Worm (Caenorhabditis elegans) whole organism, L4/young adult: ENCODE results near the gene F57A8.7.

Experiments used
- W03F9.2 ChIP-seq: fragments of 150-350 bp; optimal IDR thresholded peaks from 2 replicates; lab custom pipeline; 2014; ENCODE audit warnings: missing biosample characterization, missing genetic modification characterization
- dao-5 ChIP-seq: sonication (generic microtip); optimal IDR thresholded peaks from 2 replicates; lab custom pipeline; 2016; ENCODE audit warnings: missing genotype, missing genetic modification characterization, moderate library complexity, missing compliant biosample characterization
- him-1 ChIP-seq: sonication (generic microtip); optimal IDR thresholded peaks from 2 replicates; lab custom pipeline; 2016; ENCODE audit warnings: missing genotype, missing genetic modification reagents, missing genetic modification characterization, missing compliant biosample characterization

F57A8.7 gene

ce11 chrV:10090461-10090860, 14.9 kb downstream of the F57A8.7 start, which contains the start of gene R04B5.7:
TSS of gene R04B5.7 (minus strand) at chrV:10090561.
- TF ChIP-seq W03F9.2: no peak
- TF ChIP-seq dao-5 (tag; lab: Kevin White, UChicago): no peak
- no peak for TF ChIP-seq him-1 (tag; lab: Kevin White, UChicago)

ce11 chrV:10091152-10091551, 15.6 kb downstream of the F57A8.7 start, which contains the start of gene R04B5.11:
TSS of gene R04B5.11 (minus strand) at chrV:10091252.
- TF ChIP-seq dao-5 (tag; lab: Kevin White, UChicago): no peak
- TF ChIP-seq W03F9.2: no peak
- TF ChIP-seq him-1 (tag; lab: Kevin White, UChicago): no peak

ce11 chrV:10094374-10094773, 18.8 kb downstream of the F57A8.7 start, which contains the start of gene srd-49:
TSS of gene srd-49 (plus strand) at chrV:10094674.
- TF ChIP-seq W03F9.2 (no peak), dao-5 (tag; lab: Kevin White, UChicago) (no peak), him-1 (tag; lab: Kevin White, UChicago) (no peak)

ce11 chrV:10096932-10097331, 21.4 kb downstream of the F57A8.7 start:
- TF ChIP-seq him-1 (tag; lab: Kevin White, UChicago) (no peak), dao-5 (tag; lab: Kevin White, UChicago) (no peak), W03F9.2 (no peak)

- TF ChIP-seq dao-5 (tag; lab: Kevin White, UChicago) (no peak), W03F9.2 (no peak), him-1 (tag; lab: Kevin White, UChicago) (no peak)
Measured at ce11 chrV:10098429-10098828, 22.9 kb downstream of the F57A8.7 start, which contains the start of gene ugt-47. TSS of gene ugt-47 (minus strand) at chrV:10098597.

ce11 chrV:10101916-10102315, 26.4 kb downstream of the F57A8.7 start, which contains the start of gene C08B6.14:
TSS of gene C08B6.14 (minus strand) at chrV:10102016.
- TF ChIP-seq W03F9.2: no peak

- TF ChIP-seq him-1 (tag; lab: Kevin White, UChicago) (no peak), W03F9.2 (no peak), dao-5 (tag; lab: Kevin White, UChicago) (no peak)
Measured at ce11 chrV:10103811-10104210, 28.3 kb downstream of the F57A8.7 start.

- no peak for TF ChIP-seq W03F9.2
- no peak for TF ChIP-seq dao-5 (tag; lab: Kevin White, UChicago)
- no peak for TF ChIP-seq him-1 (tag; lab: Kevin White, UChicago)
Measured at ce11 chrV:10104785-10105310, 29.3 kb downstream of the F57A8.7 start, which contains the start of gene ugt-17. TSS of gene ugt-17 (minus strand) at chrV:10104964.

ce11 chrV:10105412-10105811, 29.9 kb downstream of the F57A8.7 start, which contains the start of gene C08B6.2:
TSS of gene C08B6.2 (plus strand) at chrV:10105712.
- TF ChIP-seq dao-5 (tag; lab: Kevin White, UChicago): no peak
- TF ChIP-seq him-1 (tag; lab: Kevin White, UChicago): no peak
- no peak for TF ChIP-seq W03F9.2

ce11 chrV:10107309-10107708, 31.8 kb downstream of the F57A8.7 start, which contains the start of gene C08B6.11:
TSS of gene C08B6.11 (plus strand) at chrV:10107609.
- TF ChIP-seq dao-5 (tag; lab: Kevin White, UChicago): no peak
- TF ChIP-seq him-1 (tag; lab: Kevin White, UChicago): no peak
- no peak for TF ChIP-seq W03F9.2

ce11 chrV:10111129-10111528, 35.6 kb downstream of the F57A8.7 start:
- TF ChIP-seq dao-5 (tag; lab: Kevin White, UChicago): no peak
- no peak for TF ChIP-seq W03F9.2
- TF ChIP-seq him-1 (tag; lab: Kevin White, UChicago): no peak

- no peak for TF ChIP-seq W03F9.2
- TF ChIP-seq him-1 (tag; lab: Kevin White, UChicago): no peak
Measured at ce11 chrV:10112187-10112586, 36.6 kb downstream of the F57A8.7 start, which contains the start of gene C08B6.3. TSS of gene C08B6.3 (minus strand) at chrV:10112287.

ce11 chrV:10114329-10114728, 38.8 kb downstream of the F57A8.7 start, which contains the start of gene cht-5:
TSS of gene cht-5 (plus strand) at chrV:10114629.
- TF ChIP-seq him-1 (tag; lab: Kevin White, UChicago): no peak
- TF ChIP-seq W03F9.2: no peak
- TF ChIP-seq dao-5 (tag; lab: Kevin White, UChicago): no peak

ce11 chrV:10117465-10117864, 41.9 kb downstream of the F57A8.7 start, which contains the start of gene C08B6.5:
TSS of gene C08B6.5 (plus strand) at chrV:10117765.
- no peak for TF ChIP-seq dao-5 (tag; lab: Kevin White, UChicago)
- no peak for TF ChIP-seq W03F9.2
- TF ChIP-seq him-1 (tag; lab: Kevin White, UChicago): no peak

ce11 chrV:10120898-10121297, 45.4 kb downstream of the F57A8.7 start, which contains the start of gene srxa-18:
TSS of gene srxa-18 (minus strand) at chrV:10120997.
- TF ChIP-seq him-1 (tag; lab: Kevin White, UChicago) (no peak), W03F9.2 (no peak), dao-5 (tag; lab: Kevin White, UChicago) (no peak)
